Worm (Caenorhabditis elegans) whole organism, L4/young adult: ENCODE data around the gene ZK813.7.

Source experiments
- W03F9.2 ChIP-seq: fragments of 150-350 bp; optimal IDR thresholded peaks from 2 replicates; lab custom pipeline; 2014; ENCODE audit warnings: missing biosample characterization, missing genetic modification characterization
- dao-5 ChIP-seq: sonication (generic microtip); optimal IDR thresholded peaks from 2 replicates; lab custom pipeline; 2016; ENCODE audit warnings: missing genotype, missing genetic modification characterization, moderate library complexity, missing compliant biosample characterization

DNA sequence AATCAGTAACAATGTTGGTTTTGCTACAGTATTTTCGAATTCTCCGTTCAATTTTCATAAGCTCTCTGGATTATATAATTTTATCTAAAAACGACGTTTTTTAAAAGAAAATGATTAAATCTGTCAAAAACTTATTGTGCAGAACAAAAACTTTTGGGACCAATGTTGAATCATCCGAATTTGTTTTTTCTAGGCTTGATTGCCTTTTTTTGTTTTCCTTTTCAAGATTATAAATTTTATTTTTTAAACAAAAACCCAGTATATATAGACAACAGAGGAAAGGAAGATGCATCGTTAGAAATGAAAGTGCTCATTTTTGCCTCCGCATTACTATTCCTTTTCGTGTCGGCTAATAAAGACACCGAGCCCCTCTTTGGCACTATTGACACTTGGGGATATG is at the start of gene ZK813.7:
- TF ChIP-seq W03F9.2 (tag; lab: Kevin White, UChicago) (no peak), dao-5 (tag; lab: Kevin White, UChicago) (no peak)
